Worm (Caenorhabditis elegans): ENCODE data around the gene srlf-14.

- no peak for TF ChIP-seq nhr-77 (tag; optimal IDR thresholded peaks at IDR 0.05)
- TF ChIP-seq elt-2 (tag; optimal IDR thresholded peaks at IDR 0.05), result peak; percentile 75
- no peak for TF ChIP-seq ztf-11 (tag; optimal IDR thresholded peaks at IDR 0.05)
- TF ChIP-seq lin-14 (GFP tag; optimal IDR thresholded peaks at IDR 0.05), result no peak
- TF ChIP-seq ztf-4 (tag; optimal IDR thresholded peaks at IDR 0.05), result no peak
- TF ChIP-seq snpc-4 (tag; optimal IDR thresholded peaks at IDR 0.05), result no peak
- TF ChIP-seq egl-13 (tag; optimal IDR thresholded peaks at IDR 0.05), result no peak
- no peak for TF ChIP-seq efl-3 (GFP tag; optimal IDR thresholded peaks at IDR 0.05)
These were observed 12.9 kb downstream of the srlf-14 start, which contains the start of gene F13E9.13 for ce11 chrIV:10881230-10881629.

Measured in whole organism, L1 larva.